Worm (Caenorhabditis elegans) whole organism, L1 larva: ENCODE results near the gene C29F5.8.
A peak's percentile ranks its signal among the peaks of the same experiment; 100 is the strongest.

Source experiments
- C34B4.2 ChIP-seq: sonication (generic microtip); optimal IDR thresholded peaks from 2 replicates; lab custom pipeline; 2017; ENCODE audit warnings: mild to moderate bottlenecking, missing genetic modification characterization, missing compliant biosample characterization
- F16B12.6 ChIP-seq: fragments of 150-350 bp; optimal IDR thresholded peaks from 2 replicates; lab custom pipeline; 2014; ENCODE audit warnings: missing biosample characterization, missing genetic modification characterization
- aha-1 ChIP-seq: fragments of 150-350 bp; optimal IDR thresholded peaks from 2 replicates; lab custom pipeline; 2014; ENCODE audit warnings: missing biosample characterization, missing genetic modification characterization
- alr-1 ChIP-seq: fragments of 200-800 bp; sonication (Bioruptor generic); optimal IDR thresholded peaks from 2 replicates; lab custom pipeline; 2018; ENCODE audit warnings: borderline replicate concordance, mild to moderate bottlenecking, missing genetic modification characterization, missing compliant biosample characterization
- ama-1 ChIP-seq: fragments of 150-350 bp; optimal IDR thresholded peaks from 2 replicates; lab custom pipeline; 2014
- ceh-63 ChIP-seq: fragments of 200-800 bp; sonication (Bioruptor generic); optimal IDR thresholded peaks from 2 replicates; lab custom pipeline; 2018; ENCODE audit warnings: mild to moderate bottlenecking, missing genetic modification characterization, missing compliant biosample characterization
- ceh-8 ChIP-seq: fragments of 200-800 bp; sonication (Bioruptor generic); optimal IDR thresholded peaks from 2 replicates; lab custom pipeline; 2018; ENCODE audit warnings: mild to moderate bottlenecking, missing genetic modification characterization, moderate library complexity, missing compliant biosample characterization
- ceh-82 ChIP-seq, 3 experiments: fragments of 150-350 bp in 1 of 3; sonication (generic microtip) in 2 of 3; optimal IDR thresholded peaks; 2 replicates each; lab custom pipeline; 2014 to 2017; ENCODE audit warnings: missing biosample characterization in 3 of 3, missing genetic modification characterization in 3 of 3
- ceh-88 ChIP-seq: fragments of 200-800 bp; sonication (Bioruptor generic); IDR thresholded peaks from 2 replicates; pipeline ENCODE4 v1.3.6; 2022; ENCODE audit warnings: missing genetic modification characterization, missing compliant biosample characterization
- ceh-90 ChIP-seq: sonication (generic microtip); optimal IDR thresholded peaks from 2 replicates; lab custom pipeline; 2016; ENCODE audit warnings: missing genetic modification characterization, missing compliant biosample characterization
- ces-1 ChIP-seq: fragments of 150-350 bp; optimal IDR thresholded peaks from 2 replicates; lab custom pipeline; 2014; ENCODE audit warnings: missing biosample characterization, missing genetic modification reagents, missing genetic modification characterization
- dpl-1 ChIP-seq, 3 experiments: fragments of 150-350 bp in 2 of 3; sonication (generic microtip) in 1 of 3; optimal IDR thresholded peaks; 2 replicates each; lab custom pipeline; 2014 to 2017; ENCODE audit warnings: missing biosample characterization in 3 of 3, missing genetic modification characterization in 3 of 3, missing genetic modification reagents in 3 of 3
- efl-1 ChIP-seq, 4 experiments: fragments of 150-350 bp; optimal IDR thresholded peaks in 3 of 4; peaks in 1 of 4; 1 replicate in 1 of 4; 2 replicates in 3 of 4; lab custom pipeline; 2014; ENCODE audit warnings: missing biosample characterization in 2 of 4, missing genetic modification characterization in 2 of 4, missing genetic modification reagents in 2 of 4
- efl-3 ChIP-seq: fragments of 200-800 bp; sonication (Bioruptor generic); optimal IDR thresholded peaks from 2 replicates; lab custom pipeline; 2018; ENCODE audit warnings: mild to moderate bottlenecking, missing genetic modification characterization, missing compliant biosample characterization
- egl-27 ChIP-seq, 2 experiments: fragments of 150-350 bp in 1 of 2; sonication (generic microtip); optimal IDR thresholded peaks; 3 replicates each; lab custom pipeline; 2017 to 2018; ENCODE audit warnings: missing biosample characterization in 2 of 2, missing genetic modification characterization in 2 of 2, missing genetic modification reagents in 2 of 2
- elt-2 ChIP-seq: sonication (generic microtip); optimal IDR thresholded peaks from 2 replicates; lab custom pipeline; 2016; ENCODE audit warnings: missing genetic modification characterization, mild to moderate bottlenecking, inconsistent platforms, missing compliant biosample characterization, missing genetic modification reagents
- fkh-4 ChIP-seq: sonication (generic microtip); optimal IDR thresholded peaks from 2 replicates; lab custom pipeline; 2016; ENCODE audit warnings: missing compliant biosample characterization, missing genetic modification characterization, borderline replicate concordance
- fkh-8 ChIP-seq: sonication (generic microtip); optimal IDR thresholded peaks from 2 replicates; lab custom pipeline; 2016; ENCODE audit warnings: mild to moderate bottlenecking, missing genetic modification characterization, missing compliant biosample characterization
- fos-1 ChIP-seq: fragments of 150-350 bp; optimal IDR thresholded peaks from 2 replicates; lab custom pipeline; 2014; ENCODE audit warnings: missing biosample characterization, missing genetic modification characterization
- grh-1 ChIP-seq: fragments of 200-800 bp; sonication (Bioruptor generic); IDR thresholded peaks from 2 replicates; pipeline ENCODE4 v1.3.6; 2022; ENCODE audit warnings: missing genetic modification reagents, missing genetic modification characterization, missing compliant biosample characterization
- hlh-4 ChIP-seq: sonication (generic microtip); optimal IDR thresholded peaks from 2 replicates; lab custom pipeline; 2016; ENCODE audit warnings: mild to moderate bottlenecking, missing genetic modification characterization, missing compliant biosample characterization
- hpl-2 ChIP-seq: fragments of 150-350 bp; optimal IDR thresholded peaks from 2 replicates; lab custom pipeline; 2014; ENCODE audit warnings: missing biosample characterization, missing genetic modification reagents, missing genetic modification characterization
- irx-1 ChIP-seq: sonication (generic microtip); optimal IDR thresholded peaks from 2 replicates; lab custom pipeline; 2016; ENCODE audit warnings: missing genetic modification characterization, missing compliant biosample characterization
- isw-1 ChIP-seq: fragments of 200-800 bp; sonication (Bioruptor generic); IDR thresholded peaks from 2 replicates; pipeline ENCODE4 v1.3.6; 2022; ENCODE audit warnings: missing genetic modification characterization, missing compliant biosample characterization
- lin-14 ChIP-seq: fragments of 200-800 bp; sonication (Bioruptor generic); optimal IDR thresholded peaks from 2 replicates; lab custom pipeline; 2018; ENCODE audit warnings: mild to moderate bottlenecking, missing genetic modification characterization, moderate library complexity, missing compliant biosample characterization
- lin-15B ChIP-seq: fragments of 150-350 bp; sonication (generic microtip); optimal IDR thresholded peaks from 3 replicates; lab custom pipeline; 2014; ENCODE audit warnings: missing biosample characterization, missing genetic modification characterization
- lin-35 ChIP-seq, 2 experiments: fragments of 150-350 bp; optimal IDR thresholded peaks; 2 replicates each; lab custom pipeline; 2014; ENCODE audit warnings: missing biosample characterization in 2 of 2, missing genetic modification characterization in 2 of 2, missing genetic modification reagents in 2 of 2
- mab-9 ChIP-seq: fragments of 200-800 bp; sonication (Bioruptor generic); IDR thresholded peaks from 2 replicates; pipeline ENCODE4 v1.3.6; 2022; ENCODE audit warnings: missing genetic modification reagents, missing genetic modification characterization, missing compliant biosample characterization
- mdl-1 ChIP-seq, 2 experiments: fragments of 150-350 bp; optimal IDR thresholded peaks; 2 replicates each; lab custom pipeline; 2014 to 2017; ENCODE audit warnings: missing biosample characterization in 2 of 2, missing genetic modification characterization in 2 of 2, inconsistent platforms in 1 of 2
- mef-2 ChIP-seq: fragments of 150-350 bp; optimal IDR thresholded peaks from 2 replicates; lab custom pipeline; 2014; ENCODE audit warnings: missing biosample characterization, missing genetic modification characterization
- nhr-11 ChIP-seq: fragments of 150-350 bp; optimal IDR thresholded peaks from 2 replicates; lab custom pipeline; 2014; ENCODE audit warnings: missing biosample characterization, missing genetic modification characterization
- nhr-12 ChIP-seq: sonication (generic microtip); optimal IDR thresholded peaks from 2 replicates; lab custom pipeline; 2017; ENCODE audit warnings: missing biosample characterization, missing genetic modification characterization
- nhr-19 ChIP-seq: fragments of 200-800 bp; sonication (Bioruptor generic); conservative IDR thresholded peaks from 2 replicates; pipeline ENCODE4 v1.3.6; 2022; ENCODE audit warnings: missing genetic modification characterization, missing compliant biosample characterization
- nhr-237 ChIP-seq: fragments of 150-350 bp; optimal IDR thresholded peaks from 2 replicates; lab custom pipeline; 2014; ENCODE audit warnings: missing biosample characterization, missing genetic modification characterization
- nhr-28 ChIP-seq: fragments of 150-350 bp; optimal IDR thresholded peaks from 2 replicates; lab custom pipeline; 2014; ENCODE audit warnings: missing biosample characterization, missing genetic modification characterization
- nhr-71 ChIP-seq: sonication (generic microtip); optimal IDR thresholded peaks from 2 replicates; lab custom pipeline; 2016; ENCODE audit warnings: mild to moderate bottlenecking, missing genetic modification characterization, moderate library complexity, missing compliant biosample characterization
- nhr-76 ChIP-seq: sonication (generic microtip); optimal IDR thresholded peaks from 2 replicates; lab custom pipeline; 2017; ENCODE audit warnings: missing biosample characterization, missing genetic modification characterization
- nhr-77 ChIP-seq: fragments of 150-350 bp; optimal IDR thresholded peaks from 2 replicates; lab custom pipeline; 2014; ENCODE audit warnings: missing biosample characterization, missing genetic modification characterization
- nhr-84 ChIP-seq: sonication (generic microtip); optimal IDR thresholded peaks from 2 replicates; lab custom pipeline; 2017; ENCODE audit warnings: missing biosample characterization, missing genetic modification characterization
- nhr-90 ChIP-seq: sonication (generic microtip); optimal IDR thresholded peaks from 2 replicates; lab custom pipeline; 2016; ENCODE audit warnings: mild to moderate bottlenecking, missing genetic modification characterization, missing compliant biosample characterization; ENCODE audit not compliant: poor library complexity
- pax-3 ChIP-seq: fragments of 200-800 bp; sonication (Bioruptor generic); optimal IDR thresholded peaks from 2 replicates; lab custom pipeline; 2018; ENCODE audit warnings: mild to moderate bottlenecking, missing genetic modification characterization, moderate library complexity, missing compliant biosample characterization
- skn-1 ChIP-seq: fragments of 150-350 bp; optimal IDR thresholded peaks from 2 replicates; lab custom pipeline; 2014; ENCODE audit warnings: missing biosample characterization, missing genetic modification characterization
- snpc-4 ChIP-seq: fragments of 150-350 bp; optimal IDR thresholded peaks from 2 replicates; lab custom pipeline; 2014; ENCODE audit warnings: missing biosample characterization, missing genetic modification characterization
- snu-23 ChIP-seq: sonication (generic microtip); optimal IDR thresholded peaks from 2 replicates; lab custom pipeline; 2016; ENCODE audit warnings: missing genetic modification characterization, missing compliant biosample characterization
- sox-4 ChIP-seq: sonication (generic microtip); optimal IDR thresholded peaks from 2 replicates; lab custom pipeline; 2016; ENCODE audit warnings: missing genetic modification characterization, missing compliant biosample characterization
- sptf-1 ChIP-seq: fragments of 150-350 bp; optimal IDR thresholded peaks from 2 replicates; lab custom pipeline; 2014; ENCODE audit warnings: missing biosample characterization, missing genetic modification characterization
- sup-37 ChIP-seq: fragments of 200-800 bp; sonication (Bioruptor generic); optimal IDR thresholded peaks from 2 replicates; lab custom pipeline; 2018; ENCODE audit warnings: mild to moderate bottlenecking, missing genetic modification characterization, missing compliant biosample characterization
- tlp-1 ChIP-seq: fragments of 150-350 bp; optimal IDR thresholded peaks from 2 replicates; lab custom pipeline; 2014; ENCODE audit warnings: missing biosample characterization, missing genetic modification characterization
- unc-130 ChIP-seq: fragments of 150-350 bp; optimal IDR thresholded peaks from 2 replicates; lab custom pipeline; 2017; ENCODE audit warnings: missing biosample characterization, missing genetic modification characterization, inconsistent platforms
- unc-86 ChIP-seq: sonication (generic microtip); optimal IDR thresholded peaks from 2 replicates; lab custom pipeline; 2016; ENCODE audit warnings: missing genetic modification characterization, missing compliant biosample characterization
- vab-15 ChIP-seq: sonication (generic microtip); optimal IDR thresholded peaks from 2 replicates; lab custom pipeline; 2017; ENCODE audit warnings: missing genotype, mild to moderate bottlenecking, missing genetic modification characterization, missing compliant biosample characterization
- xbp-1 ChIP-seq: sonication (generic microtip); optimal IDR thresholded peaks from 2 replicates; lab custom pipeline; 2016; ENCODE audit warnings: missing genetic modification characterization, missing compliant biosample characterization
- ztf-11 ChIP-seq, 2 experiments: sonication (generic microtip); optimal IDR thresholded peaks; 2 replicates each; lab custom pipeline; 2016 to 2017; ENCODE audit warnings: missing genetic modification characterization in 2 of 2, missing biosample characterization in 1 of 2, missing compliant biosample characterization in 1 of 2
- ztf-4 ChIP-seq: fragments of 150-350 bp; optimal IDR thresholded peaks from 2 replicates; lab custom pipeline; 2014; ENCODE audit warnings: missing biosample characterization, missing genetic modification characterization

The C29F5.8 gene

ce11 chrII:6343893-6344292 is 37.7 kb downstream of the C29F5.8 start, which contains the start of gene txt-18 (continued):
- TF ChIP-seq hpl-2 (GFP tag; lab: Kevin White, UChicago) (no peak), sox-4 (no peak), ztf-11 (tag; optimal IDR thresholded peaks at IDR 0.05; lab: Kevin White, UChicago) (no peak), ceh-82 (tag; optimal IDR thresholded peaks at IDR 0.05; lab: Kevin White, UChicago) (no peak), fos-1 (tag; lab: Kevin White, UChicago) (no peak), mef-2 (tag; lab: Kevin White, UChicago) (no peak), ceh-88 (no peak), unc-130 (tag; lab: Kevin White, UChicago) (no peak), xbp-1 (tag; lab: Kevin White, UChicago) (no peak), hlh-4 (tag; lab: Kevin White, UChicago) (no peak), elt-2 (no peak), mab-9 (no peak), nhr-71 (peak; percentile 52), nhr-90 (tag; lab: Kevin White, UChicago) (no peak), tlp-1 (tag; lab: Kevin White, UChicago) (no peak), grh-1 (GFP tag; lab: Robert Waterston, UW) (no peak), lin-15B (tag; lab: Kevin White, UChicago) (no peak), ceh-63 (GFP tag; lab: Kevin White, UChicago) (no peak), fkh-8 (no peak), nhr-237 (tag; lab: Kevin White, UChicago) (no peak), C34B4.2 (no peak), ces-1 (GFP tag; lab: Kevin White, UChicago) (no peak), aha-1 (no peak), unc-86 (tag; lab: Kevin White, UChicago) (no peak), efl-1 (optimal IDR thresholded peaks at IDR 0.05; lab: Kevin White, UChicago) (peak; percentile 9 to 13), efl-1 (GFP tag; optimal IDR thresholded peaks at IDR 0.05 in 1 of 2; lab: Kevin White, UChicago) (no peak), snpc-4 (tag; lab: Kevin White, UChicago) (no peak), skn-1 (tag; lab: Kevin White, UChicago) (no peak), dpl-1 (GFP tag; optimal IDR thresholded peaks at IDR 0.05; lab: Kevin White, UChicago) (no peak), nhr-77 (tag; lab: Kevin White, UChicago) (no peak), nhr-19 (no peak), sup-37 (no peak), nhr-12 (tag; lab: Kevin White, UChicago) (no peak), irx-1 (no peak), ztf-4 (tag; lab: Kevin White, UChicago) (no peak), alr-1 (tag; lab: Kevin White, UChicago) (no peak), isw-1 (GFP tag; lab: Robert Waterston, UW) (no peak), nhr-76 (tag; lab: Kevin White, UChicago) (no peak), nhr-84 (no peak), ama-1 (lab: Kevin White, UChicago) (no peak), snu-23 (peak; percentile 51), efl-3 (no peak), mdl-1 (tag; optimal IDR thresholded peaks at IDR 0.05; lab: Kevin White, UChicago) (no peak), vab-15 (tag; lab: Kevin White, UChicago) (no peak), lin-14 (peak; percentile 69), egl-27 (tag; optimal IDR thresholded peaks at IDR 0.05; lab: Kevin White, UChicago) (no peak), nhr-11 (tag; lab: Kevin White, UChicago) (no peak), sptf-1 (no peak), nhr-28 (tag; lab: Kevin White, UChicago) (no peak), lin-35 (GFP tag; optimal IDR thresholded peaks at IDR 0.05; lab: Kevin White, UChicago) (peak in 1 of 2 experiments; percentile 13), fkh-4 (tag; lab: Kevin White, UChicago) (no peak), ceh-90 (tag; lab: Kevin White, UChicago) (no peak), F16B12.6 (tag; lab: Kevin White, UChicago) (no peak), ceh-8 (no peak), pax-3 (tag; lab: Kevin White, UChicago) (no peak)
